Fruit fly (Drosophila melanogaster): ENCODE measurements around the gene CtsB.

The CtsB gene

dm6 chrX:13788973-13789682, 7.2 kb upstream of the CtsB start (continued):
- TF ChIP-seq CG9437 (GFP tag; optimal IDR thresholded peaks at IDR 0.05): no peak
- TF ChIP-seq CG12391 (tag; optimal IDR thresholded peaks at IDR 0.05): peak; percentile 39
- TF ChIP-seq CG32532 (GFP tag; IDR thresholded peaks at IDR 0.05): no peak
- no peak for TF ChIP-seq Kr (GFP tag; optimal IDR thresholded peaks at IDR 0.05)
- TF ChIP-seq Dip3 (GFP tag; optimal IDR thresholded peaks at IDR 0.05): no peak
- no peak for TF ChIP-seq CG1602 (GFP tag; optimal IDR thresholded peaks at IDR 0.05)
- no peak for TF ChIP-seq Drgx (GFP tag; IDR thresholded peaks at IDR 0.05)
- TF ChIP-seq vvl (GFP tag; IDR thresholded peaks at IDR 0.05): no peak
- TF ChIP-seq Dad (GFP tag; optimal IDR thresholded peaks at IDR 0.05): no peak
- no peak for TF ChIP-seq ken (GFP tag; IDR thresholded peaks at IDR 0.05)
- no peak for TF ChIP-seq Atf6 (GFP tag; IDR thresholded peaks at IDR 0.05)
- no peak for TF ChIP-seq C15 (GFP tag; IDR thresholded peaks at IDR 0.05)
- TF ChIP-seq Sry-β (GFP tag; optimal IDR thresholded peaks at IDR 0.05): no peak
- TF ChIP-seq slou (GFP tag; optimal IDR thresholded peaks at IDR 0.05): no peak
- TF ChIP-seq PHDP (tag; optimal IDR thresholded peaks at IDR 0.05): peak; percentile 23
- TF ChIP-seq CG10979 (tag; optimal IDR thresholded peaks at IDR 0.05): peak; percentile 36
- no peak for TF ChIP-seq psq (GFP tag; optimal IDR thresholded peaks at IDR 0.05)
- TF ChIP-seq dati (GFP tag; IDR thresholded peaks at IDR 0.05): no peak
- no peak for TF ChIP-seq CG14050 (GFP tag; IDR thresholded peaks at IDR 0.05)
- no peak for TF ChIP-seq Dref (GFP tag; IDR thresholded peaks at IDR 0.05)
- TF ChIP-seq Dbx (GFP tag; IDR thresholded peaks at IDR 0.05): peak; percentile 35; the same call in 1 of the 3 replicates
- no peak for TF ChIP-seq CG17829 (tag; optimal IDR thresholded peaks at IDR 0.05)
- peak; percentile 7 for TF ChIP-seq CG11723 (GFP tag; optimal IDR thresholded peaks at IDR 0.05)
- no peak for TF ChIP-seq Asciz (GFP tag; optimal IDR thresholded peaks at IDR 0.05)
- TF ChIP-seq Antp (GFP tag; optimal IDR thresholded peaks at IDR 0.05): peak; percentile 30
- no peak for TF ChIP-seq hth (optimal IDR thresholded peaks at IDR 0.05)
- peak; percentile 22 for TF ChIP-seq Deaf1 (tag; optimal IDR thresholded peaks at IDR 0.05)
- peak; percentile 9 for TF ChIP-seq Atf-2 (GFP tag; optimal IDR thresholded peaks at IDR 0.05)
- no peak for TF ChIP-seq ara (GFP tag; IDR thresholded peaks at IDR 0.05)
- TF ChIP-seq sisA (GFP tag; IDR thresholded peaks at IDR 0.05): peak; percentile 24; the same call in 1 of the 2 replicates
- peak; percentile 49 for TF ChIP-seq CG8924 (tag; optimal IDR thresholded peaks at IDR 0.05)
- TF ChIP-seq CTCF (GFP tag; optimal IDR thresholded peaks at IDR 0.05): no peak
- peak; percentile 59; the same call in 1 of the 2 replicates for TF ChIP-seq Xrp1 (GFP tag; IDR thresholded peaks at IDR 0.05)
- TF ChIP-seq CG15601 (tag; optimal IDR thresholded peaks at IDR 0.05): peak; percentile 15
- TF ChIP-seq CG3407 (GFP tag; optimal IDR thresholded peaks at IDR 0.05): no peak
- TF ChIP-seq CG6654 (GFP tag; optimal IDR thresholded peaks at IDR 0.05): peak; percentile 15
- TF ChIP-seq chn (GFP tag; optimal IDR thresholded peaks at IDR 0.05): no peak
- no peak for TF ChIP-seq CG7357 (GFP tag; IDR thresholded peaks at IDR 0.05)
- no peak for TF ChIP-seq CG31224 (GFP tag; IDR thresholded peaks at IDR 0.05)
- TF ChIP-seq D19A (tag; optimal IDR thresholded peaks at IDR 0.05): peak; percentile 61
- TF ChIP-seq eyg (GFP tag; optimal IDR thresholded peaks at IDR 0.05): no peak
- TF ChIP-seq E2f1 (GFP tag; IDR thresholded peaks at IDR 0.05): 0 out of 2 replicates have a peak, but pooled peaks have one; percentile 19
- TF ChIP-seq Pdp1 (GFP tag; optimal IDR thresholded peaks at IDR 0.05): peak; percentile 9 to 29
- no peak for TF ChIP-seq CG13775 (GFP tag; optimal IDR thresholded peaks at IDR 0.05)
- no peak for TF ChIP-seq CG1792 (GFP tag; optimal IDR thresholded peaks at IDR 0.05)
- no peak for TF ChIP-seq ranshi (GFP tag; IDR thresholded peaks at IDR 0.05)
- TF ChIP-seq phol (tag; optimal IDR thresholded peaks at IDR 0.05): peak; percentile 36
- TF ChIP-seq CG7839 (tag; optimal IDR thresholded peaks at IDR 0.05): peak; percentile 52
- no peak for TF ChIP-seq CG8290 (GFP tag; optimal IDR thresholded peaks at IDR 0.05)
- peak in 1 of 2 experiments; percentile 39 for TF ChIP-seq CG8290 (tag; optimal IDR thresholded peaks at IDR 0.05)
- no peak for TF ChIP-seq gsb (GFP tag; IDR thresholded peaks at IDR 0.05)
- no peak for TF ChIP-seq CG5180 (GFP tag; optimal IDR thresholded peaks at IDR 0.05)
